Worm (Caenorhabditis elegans) whole organism, early embryonic: ENCODE results near the gene F08D12.15.

ENCODE experiments used
- B0310.2 ChIP-seq: sonication (generic microtip); optimal IDR thresholded peaks from 2 replicates; lab custom pipeline; 2016; ENCODE audit warnings: mild to moderate bottlenecking, missing genetic modification characterization, missing compliant biosample characterization
- F13C5.2 ChIP-seq: sonication (generic microtip); optimal IDR thresholded peaks from 2 replicates; lab custom pipeline; 2017; ENCODE audit warnings: mild to moderate bottlenecking, missing genetic modification characterization, inconsistent platforms, missing compliant biosample characterization
- aly-1 ChIP-seq: sonication (generic microtip); optimal IDR thresholded peaks from 2 replicates; lab custom pipeline; 2016; ENCODE audit warnings: missing genetic modification characterization, missing compliant biosample characterization
- ama-1 ChIP-seq: fragments of 150-350 bp; optimal IDR thresholded peaks from 2 replicates; lab custom pipeline; 2014
- ceh-13 ChIP-seq: fragments of 200-800 bp; sonication (Bioruptor generic); optimal IDR thresholded peaks from 2 replicates; lab custom pipeline; 2018; ENCODE audit warnings: mild to moderate bottlenecking, missing genetic modification characterization, missing compliant biosample characterization
- ceh-36 ChIP-seq: sonication (generic microtip); optimal IDR thresholded peaks from 2 replicates; lab custom pipeline; 2016; ENCODE audit warnings: missing genetic modification characterization, inconsistent platforms, missing compliant biosample characterization
- ets-7 ChIP-seq: sonication (generic microtip); optimal IDR thresholded peaks from 2 replicates; lab custom pipeline; 2016; ENCODE audit warnings: missing genotype, missing genetic modification characterization, missing compliant biosample characterization
- flt-1 ChIP-seq: fragments of 200-800 bp; sonication (Bioruptor generic); IDR thresholded peaks from 2 replicates; pipeline ENCODE4 v1.3.6; 2022; ENCODE audit warnings: missing genetic modification characterization, missing compliant biosample characterization
- hmbx-1 ChIP-seq: sonication (generic microtip); optimal IDR thresholded peaks from 2 replicates; lab custom pipeline; 2016; ENCODE audit warnings: mild to moderate bottlenecking, missing genetic modification characterization, missing compliant biosample characterization
- hmg-4 ChIP-seq: fragments of 200-800 bp; sonication (Bioruptor generic); optimal IDR thresholded peaks from 2 replicates; lab custom pipeline; 2018; ENCODE audit warnings: mild to moderate bottlenecking, missing genetic modification characterization, missing compliant biosample characterization
- hnd-1 ChIP-seq: sonication (generic microtip); optimal IDR thresholded peaks from 2 replicates; lab custom pipeline; 2016; ENCODE audit warnings: missing genetic modification characterization, missing compliant biosample characterization
- pes-1 ChIP-seq: fragments of 200-800 bp; sonication (Bioruptor generic); IDR thresholded peaks from 2 replicates; pipeline ENCODE4 v1.3.6; 2022; ENCODE audit warnings: missing genetic modification reagents, missing genetic modification characterization, missing compliant biosample characterization
- scrt-1 ChIP-seq: fragments of 200-800 bp; sonication (Bioruptor generic); IDR thresholded peaks from 2 replicates; pipeline ENCODE4 v1.3.6; 2022; ENCODE audit warnings: missing genetic modification characterization, missing compliant biosample characterization
- sea-1 ChIP-seq: fragments of 200-800 bp; sonication (Bioruptor generic); conservative IDR thresholded peaks from 2 replicates; pipeline ENCODE4 v1.3.6; 2022; ENCODE audit warnings: missing genetic modification characterization, missing compliant biosample characterization
- tbx-11 ChIP-seq: fragments of 200-800 bp; sonication (Bioruptor generic); IDR thresholded peaks from 2 replicates; pipeline ENCODE4 v1.3.6; 2022; ENCODE audit warnings: missing genetic modification characterization, missing compliant biosample characterization
- tbx-37 ChIP-seq: fragments of 200-800 bp; sonication (Bioruptor generic); conservative IDR thresholded peaks from 2 replicates; pipeline ENCODE4 v1.3.6; 2022; ENCODE audit warnings: missing genetic modification reagents, missing genetic modification characterization, missing compliant biosample characterization
- tra-4 ChIP-seq: sonication (generic microtip); optimal IDR thresholded peaks from 2 replicates; lab custom pipeline; 2017; ENCODE audit warnings: missing genetic modification characterization, missing compliant biosample characterization

The F08D12.15 gene

ce11 chrII:2779253-2779652 is 12.8 kb downstream of the F08D12.15 start, which contains the start of gene F08D12.3:
Gene F08D12.3, plus strand, starts transcription at chrII:2779553.
- TF ChIP-seq ets-7 (tag; lab: Kevin White, UChicago) (no peak), ceh-36 (tag; lab: Kevin White, UChicago) (no peak), B0310.2 (tag; lab: Kevin White, UChicago) (no peak), ama-1 (no peak), hmg-4 (no peak), hnd-1 (tag; lab: Kevin White, UChicago) (no peak), F13C5.2 (no peak), ceh-13 (GFP tag; lab: Kevin White, UChicago) (no peak), hmbx-1 (tag; lab: Kevin White, UChicago) (no peak), flt-1 (GFP tag; lab: Robert Waterston, UW) (no peak), aly-1 (tag; lab: Kevin White, UChicago) (no peak), sea-1 (GFP tag; lab: Robert Waterston, UW) (no peak), scrt-1 (GFP tag; lab: Robert Waterston, UW) (no peak)

DNA sequence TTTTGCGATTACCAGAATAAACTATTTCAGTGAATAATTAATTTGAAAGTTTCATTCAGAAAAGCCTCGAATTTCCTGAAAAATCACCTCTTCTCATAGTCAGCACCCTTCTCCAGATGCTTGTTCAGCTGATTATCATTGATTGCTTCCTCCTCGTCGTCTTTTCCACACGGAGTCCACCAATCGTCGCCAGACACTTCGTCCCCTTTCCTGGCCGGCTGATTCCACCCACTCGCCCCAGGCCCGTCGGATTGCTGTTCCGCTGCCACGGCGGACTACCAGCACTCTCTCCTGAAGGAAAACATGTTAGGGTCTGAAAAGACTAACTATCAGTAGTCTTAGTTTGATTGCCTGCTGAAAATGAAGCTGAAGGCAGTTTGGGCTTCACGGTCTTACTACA is 14.4 kb downstream of the F08D12.15 start:
- TF ChIP-seq scrt-1 (GFP tag; lab: Robert Waterston, UW) (no peak), ceh-36 (tag; lab: Kevin White, UChicago) (no peak), ets-7 (tag; lab: Kevin White, UChicago) (no peak), tbx-37 (GFP tag; lab: Robert Waterston, UW) (no peak), ama-1 (no peak), F13C5.2 (no peak), hmg-4 (no peak), tbx-11 (GFP tag; lab: Robert Waterston, UW) (no peak), ceh-13 (GFP tag; lab: Kevin White, UChicago) (no peak), tra-4 (no peak), flt-1 (GFP tag; lab: Robert Waterston, UW) (no peak)

DNA sequence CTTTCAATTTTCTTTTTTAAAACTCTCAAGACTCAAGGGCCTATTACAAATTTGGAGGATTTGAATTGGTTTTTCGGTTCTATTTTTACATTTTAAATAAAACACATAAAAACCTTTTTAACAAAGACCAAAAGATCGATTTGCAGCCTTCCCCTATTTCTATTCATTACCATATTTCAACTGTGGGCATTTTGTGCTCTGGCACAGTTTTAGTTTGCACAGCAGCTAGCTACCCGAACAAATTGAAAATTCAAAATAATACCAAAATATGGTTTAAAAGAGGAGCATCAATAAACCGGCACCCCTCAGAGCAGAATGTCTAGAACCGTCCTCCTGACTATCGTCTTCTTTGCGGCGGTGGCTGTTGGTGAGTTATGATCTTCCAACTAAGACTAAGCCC is 14.9 kb downstream of the F08D12.15 start, which contains the start of gene F08D12.2:
Gene F08D12.2 (plus strand): TSS at position 301 of the 400 bp plus-strand sequence.
- no peak for TF ChIP-seq ama-1
- no peak for TF ChIP-seq sea-1 (GFP tag; lab: Robert Waterston, UW)
- no peak for TF ChIP-seq ets-7 (tag; lab: Kevin White, UChicago)
- no peak for TF ChIP-seq flt-1 (GFP tag; lab: Robert Waterston, UW)
- no peak for TF ChIP-seq hmbx-1 (tag; lab: Kevin White, UChicago)
- TF ChIP-seq F13C5.2: no peak

DNA sequence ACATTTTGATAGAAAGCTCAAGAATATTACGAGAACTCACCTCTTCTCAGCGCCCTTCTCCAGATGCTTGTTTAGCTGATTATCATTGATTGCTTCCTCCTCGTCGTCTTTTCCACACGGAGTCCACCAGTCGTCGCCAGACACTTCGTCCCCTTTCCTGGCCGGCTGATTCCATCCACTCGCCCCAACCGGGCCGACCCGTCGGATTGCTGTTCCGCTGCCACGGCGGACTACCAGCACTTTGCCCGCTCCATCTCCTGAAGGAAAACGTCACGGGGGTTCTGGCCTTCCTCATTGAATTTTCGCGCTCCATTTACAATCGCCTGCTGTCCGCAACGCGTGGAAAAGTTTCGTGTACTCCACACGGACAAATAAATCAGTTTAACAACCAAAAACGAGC is 16.9 kb downstream of the F08D12.15 start:
- TF ChIP-seq B0310.2 (tag; lab: Kevin White, UChicago): no peak
- TF ChIP-seq hmbx-1 (tag; lab: Kevin White, UChicago): no peak
- no peak for TF ChIP-seq hmg-4
- TF ChIP-seq hnd-1 (tag; lab: Kevin White, UChicago): no peak
- TF ChIP-seq tra-4: no peak
- no peak for TF ChIP-seq ceh-13 (GFP tag; lab: Kevin White, UChicago)
- TF ChIP-seq sea-1 (GFP tag; lab: Robert Waterston, UW): no peak

DNA sequence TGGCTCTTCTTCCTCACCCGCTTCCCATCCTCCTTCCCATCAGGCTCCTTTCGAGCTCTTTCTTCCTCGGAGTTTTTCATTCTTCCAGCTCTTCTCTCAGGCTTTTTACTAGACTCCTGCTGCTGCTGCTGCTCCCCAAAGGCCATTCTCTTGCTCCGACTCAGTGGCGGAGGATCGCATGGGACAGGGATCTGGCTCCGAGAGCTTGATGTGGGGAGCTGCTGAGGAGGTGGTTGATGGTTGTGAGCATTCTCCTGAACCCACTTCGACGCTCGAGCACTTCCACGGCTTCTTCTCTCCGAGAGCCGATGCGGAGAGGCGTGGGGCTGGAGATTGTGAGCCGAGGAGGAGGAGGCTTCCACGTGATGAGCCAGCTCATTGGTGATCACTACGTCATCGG is 19.4 kb downstream of the F08D12.15 start:
- TF ChIP-seq ets-7 (tag; lab: Kevin White, UChicago) (no peak), B0310.2 (tag; lab: Kevin White, UChicago) (no peak), pes-1 (GFP tag; lab: Robert Waterston, UW) (no peak), flt-1 (GFP tag; lab: Robert Waterston, UW) (no peak), hmg-4 (no peak), ama-1 (no peak), aly-1 (tag; lab: Kevin White, UChicago) (no peak), ceh-13 (GFP tag; lab: Kevin White, UChicago) (no peak), ceh-36 (tag; lab: Kevin White, UChicago) (no peak), tra-4 (no peak), tbx-11 (GFP tag; lab: Robert Waterston, UW) (no peak)

DNA sequence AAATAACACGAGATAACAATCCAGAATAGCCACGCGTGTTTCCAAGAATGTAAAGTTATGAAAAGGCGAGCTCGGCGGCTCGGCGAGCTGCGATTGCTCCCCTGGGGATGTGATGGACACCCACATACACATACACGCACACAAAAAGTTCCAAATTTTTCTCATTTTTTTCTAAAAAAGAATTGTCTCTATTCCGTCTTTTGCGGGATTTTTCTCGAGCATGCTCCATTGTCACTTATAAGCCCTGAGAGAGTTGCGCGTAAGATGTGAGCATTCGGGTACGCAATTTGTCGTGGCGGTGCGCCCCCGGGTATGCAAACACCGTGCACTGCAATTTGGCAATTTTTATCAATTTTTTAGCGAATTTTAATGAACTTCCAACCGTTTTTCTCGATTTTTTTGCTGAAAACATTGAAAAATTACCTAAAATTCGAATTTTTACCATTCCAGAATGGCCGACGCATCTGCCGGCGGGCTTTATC is 20.6 kb downstream of the F08D12.15 start, which contains the start of the genes F08D12.12 and srpa-72:
Gene F08D12.12 (minus strand): TSS at position 51 of the 482 bp plus-strand sequence.
Gene srpa-72 (plus strand): TSS at position 451 of the 482 bp plus-strand sequence.
- TF ChIP-seq F13C5.2 (peak; percentile 46), tra-4 (no peak)

DNA sequence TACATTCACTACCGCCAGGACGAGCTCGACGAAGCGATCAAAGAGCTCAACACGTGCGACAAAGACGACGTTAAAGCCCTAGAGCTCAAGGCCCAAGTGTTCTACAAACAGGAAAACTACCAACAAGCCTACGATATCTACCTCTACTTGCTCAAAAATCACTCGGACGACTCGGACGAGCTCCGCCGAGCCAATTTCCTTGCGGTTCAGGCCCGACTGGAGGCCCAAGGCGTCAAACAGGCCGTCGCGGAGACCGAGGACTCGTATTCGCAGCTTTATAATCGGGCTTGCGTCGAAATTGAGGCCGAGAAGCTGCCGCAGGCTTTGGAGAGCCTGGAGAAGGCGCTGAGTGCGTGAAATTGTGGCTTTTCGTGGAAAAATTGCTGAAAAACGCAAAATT is 21.4 kb downstream of the F08D12.15 start:
- no peak for TF ChIP-seq ama-1
- TF ChIP-seq hmbx-1 (tag; lab: Kevin White, UChicago): no peak
- TF ChIP-seq scrt-1 (GFP tag; lab: Robert Waterston, UW): no peak
- no peak for TF ChIP-seq F13C5.2
- no peak for TF ChIP-seq B0310.2 (tag; lab: Kevin White, UChicago)
- TF ChIP-seq ceh-13 (GFP tag; lab: Kevin White, UChicago): no peak

DNA sequence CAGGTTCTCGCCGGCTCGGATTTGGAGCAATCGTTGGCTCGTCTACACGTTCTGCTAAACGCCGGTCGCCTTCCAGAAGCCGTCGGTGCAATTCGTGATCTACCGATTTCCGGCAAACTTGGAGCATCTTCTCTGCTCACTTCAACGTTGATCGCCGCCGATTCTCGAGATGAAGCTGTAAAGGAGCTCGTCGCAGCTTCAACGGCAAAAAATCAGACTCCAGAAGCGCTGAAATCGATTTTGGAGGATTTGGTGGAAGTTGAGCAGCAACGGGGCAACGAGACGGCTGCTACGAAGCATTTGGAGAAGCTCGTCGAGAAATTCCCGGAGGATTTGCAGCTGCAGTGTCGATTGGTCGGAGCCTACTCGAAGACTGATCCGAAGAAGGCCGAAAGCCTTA is 25.3 kb downstream of the F08D12.15 start:
- TF ChIP-seq scrt-1 (GFP tag; lab: Robert Waterston, UW): no peak
- TF ChIP-seq hmg-4: no peak
- TF ChIP-seq aly-1 (tag; lab: Kevin White, UChicago): no peak
- TF ChIP-seq B0310.2 (tag; lab: Kevin White, UChicago): no peak
- TF ChIP-seq ceh-13 (GFP tag; lab: Kevin White, UChicago): no peak
- no peak for TF ChIP-seq ceh-36 (tag; lab: Kevin White, UChicago)
- no peak for TF ChIP-seq tbx-11 (GFP tag; lab: Robert Waterston, UW)
- no peak for TF ChIP-seq F13C5.2
- no peak for TF ChIP-seq flt-1 (GFP tag; lab: Robert Waterston, UW)
- TF ChIP-seq hmbx-1 (tag; lab: Kevin White, UChicago): no peak
- no peak for TF ChIP-seq tbx-37 (GFP tag; lab: Robert Waterston, UW)
- no peak for TF ChIP-seq ama-1
- no peak for TF ChIP-seq hnd-1 (tag; lab: Kevin White, UChicago)
- TF ChIP-seq tra-4: no peak
- no peak for TF ChIP-seq pes-1 (GFP tag; lab: Robert Waterston, UW)
